Worm (Caenorhabditis elegans): ENCODE measurements around the gene srh-244.

DNA sequence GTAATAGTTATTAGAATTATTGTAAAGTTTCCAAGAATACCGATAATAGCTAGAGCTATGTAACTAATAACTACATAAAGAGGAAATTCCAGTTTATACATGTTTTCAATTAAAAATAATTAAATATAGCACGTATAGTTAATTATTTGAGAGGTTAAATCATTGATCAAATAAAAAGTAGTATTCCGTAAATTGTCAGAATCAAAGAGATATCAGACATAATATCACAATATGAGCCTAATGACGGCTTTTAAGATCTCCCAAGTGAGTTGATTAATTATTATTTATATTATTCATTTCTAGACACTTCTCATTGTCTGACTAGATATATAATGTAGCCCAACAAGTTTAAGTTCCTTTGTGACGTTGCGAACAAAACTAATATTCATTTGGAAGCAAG lies 35.8 kb downstream of the srh-244 start, which contains the start of gene srsx-24:
- TF ChIP-seq med-1 (GFP tag; optimal IDR thresholded peaks at IDR 0.05; ENCODE audit: insufficient read depth), result no peak
- no peak for TF ChIP-seq ztf-23 (GFP tag; IDR thresholded peaks at IDR 0.05)
- TF ChIP-seq ztf-29 (GFP tag; IDR thresholded peaks at IDR 0.05), result no peak
- no peak for TF ChIP-seq flt-1 (GFP tag; IDR thresholded peaks at IDR 0.05)
- no peak for TF ChIP-seq cog-1 (tag; optimal IDR thresholded peaks at IDR 0.05)
- no peak for TF ChIP-seq ref-1 (GFP tag; conservative IDR thresholded peaks at IDR 0.05)
